Fruit fly (Drosophila melanogaster) whole organism, embryonic: ENCODE results near the gene CG31100.
A peak's percentile ranks its signal among the peaks of the same experiment; 100 is the strongest.

ENCODE experiments used
- Adf1 ChIP-seq: fragments of 200-800 bp; sonication (Bioruptor generic); IDR thresholded peaks from 2 replicates; pipeline ENCODE4 v1.3.6; 2022; ENCODE audit warnings: missing biosample characterization, missing genetic modification characterization
- Atf-2 ChIP-seq: fragments of 200-800 bp; sonication (Bioruptor generic); optimal IDR thresholded peaks from 2 replicates; lab custom pipeline; 2016; ENCODE audit warnings: missing biosample characterization, missing genetic modification characterization
- Atf3 ChIP-seq: fragments of 200-800 bp; sonication (Bioruptor generic); optimal IDR thresholded peaks from 3 replicates; lab custom pipeline; 2016; ENCODE audit warnings: missing biosample characterization, missing genetic modification characterization
- CG1024 ChIP-seq: fragments of 200-800 bp; sonication (Bioruptor generic); IDR thresholded peaks from 2 replicates; pipeline ENCODE4 v1.3.6; 2022; ENCODE audit warnings: missing biosample characterization, missing genetic modification characterization
- CG12219 ChIP-seq: fragments of 200-800 bp; sonication (Bioruptor generic); optimal IDR thresholded peaks from 3 replicates; lab custom pipeline; 2018; ENCODE audit warnings: missing biosample characterization, mild to moderate bottlenecking, missing genetic modification characterization
- CG14965 ChIP-seq: fragments of 200-800 bp; sonication (Bioruptor generic); optimal IDR thresholded peaks from 2 replicates; lab custom pipeline; 2016; ENCODE audit warnings: missing biosample characterization, missing genetic modification characterization, borderline replicate concordance
- CG15601 ChIP-seq: fragments of 200-800 bp; sonication (Bioruptor generic); optimal IDR thresholded peaks from 3 replicates; lab custom pipeline; 2019; ENCODE audit warnings: missing biosample characterization, mild to moderate bottlenecking, missing genetic modification characterization, moderate library complexity
- CG17361 ChIP-seq: fragments of 200-800 bp; sonication (Bioruptor generic); IDR thresholded peaks from 3 replicates; pipeline ENCODE4 v1.3.6; 2022; ENCODE audit warnings: missing biosample characterization, missing genetic modification characterization
- CG17385 ChIP-seq: fragments of 200-800 bp; sonication (Bioruptor generic); optimal IDR thresholded peaks from 3 replicates; lab custom pipeline; 2018; ENCODE audit warnings: missing biosample characterization, mild to moderate bottlenecking, missing genetic modification characterization
- CG2889 ChIP-seq: fragments of 200-800 bp; sonication (Bioruptor generic); IDR thresholded peaks from 3 replicates; pipeline ENCODE4 v1.3.6; 2022; ENCODE audit warnings: missing biosample characterization, missing genetic modification characterization
- CG31388 ChIP-seq: fragments of 200-800 bp; sonication (Bioruptor generic); optimal IDR thresholded peaks from 2 replicates; lab custom pipeline; 2016; ENCODE audit warnings: missing biosample characterization, missing genetic modification characterization
- CG32767 ChIP-seq: fragments of 200-800 bp; sonication (Bioruptor generic); IDR thresholded peaks from 2 replicates; pipeline ENCODE4 v1.3.6; 2022; ENCODE audit warnings: missing biosample characterization, missing genetic modification characterization
- CG34376 ChIP-seq: fragments of 200-800 bp; sonication (Bioruptor generic); optimal IDR thresholded peaks from 2 replicates; lab custom pipeline; 2018; ENCODE audit warnings: missing biosample characterization, mild to moderate bottlenecking, missing genetic modification characterization
- CG4404 ChIP-seq: fragments of 200-800 bp; sonication (Bioruptor generic); IDR thresholded peaks from 2 replicates; pipeline ENCODE4 v1.3.6; 2022; ENCODE audit warnings: missing biosample characterization, missing genetic modification characterization
- CG7839 ChIP-seq: fragments of 200-800 bp; sonication (Bioruptor generic); optimal IDR thresholded peaks from 3 replicates; lab custom pipeline; 2018; ENCODE audit warnings: missing biosample characterization, mild to moderate bottlenecking, missing genetic modification characterization, moderate library complexity
- CG7963 ChIP-seq: fragments of 200-800 bp; sonication (Bioruptor generic); IDR thresholded peaks from 3 replicates; pipeline ENCODE4 v1.3.6; 2022; ENCODE audit warnings: missing biosample characterization, missing genetic modification characterization; ENCODE audit not compliant: partially characterized antibody
- CG8089 ChIP-seq: fragments of 200-800 bp; sonication (Bioruptor generic); optimal IDR thresholded peaks from 3 replicates; lab custom pipeline; 2016; ENCODE audit warnings: missing biosample characterization, missing genetic modification characterization
- CG8290 ChIP-seq, 3 experiments: fragments of 200-800 bp; sonication (Bioruptor generic); optimal IDR thresholded peaks; 2 replicates each; lab custom pipeline; 2016 to 2019; ENCODE audit warnings: missing biosample characterization in 3 of 3, missing genetic modification characterization in 3 of 3, mild to moderate bottlenecking in 2 of 3, moderate library complexity in 1 of 3
- CG8944 ChIP-seq: fragments of 200-800 bp; sonication (Bioruptor generic); optimal IDR thresholded peaks from 3 replicates; lab custom pipeline; 2016; ENCODE audit warnings: missing biosample characterization, missing genetic modification characterization
- CG9876 ChIP-seq: fragments of 200-800 bp; sonication (Bioruptor generic); optimal IDR thresholded peaks from 2 replicates; lab custom pipeline; 2016; ENCODE audit warnings: missing biosample characterization, missing genetic modification characterization
- CG9932 ChIP-seq: fragments of 200-800 bp; sonication (Bioruptor generic); IDR thresholded peaks from 2 replicates; pipeline ENCODE4 v1.3.6; 2022; ENCODE audit warnings: missing biosample characterization, missing genetic modification characterization
- Dfd ChIP-seq, 2 experiments: fragments of >200 bp; optimal IDR thresholded peaks; 2 replicates each; lab custom pipeline; 2017; ENCODE audit warnings: missing biosample characterization in 2 of 2, missing genetic modification characterization in 2 of 2
- Dref ChIP-seq: fragments of 200-800 bp; sonication (Bioruptor generic); IDR thresholded peaks from 2 replicates; pipeline ENCODE4 v1.3.6; 2022; ENCODE audit warnings: missing biosample characterization, missing genetic modification characterization
- Ets65A ChIP-seq: fragments of 200-800 bp; sonication (Bioruptor generic); peaks from one replicate; lab custom pipeline; 2016; ENCODE audit warnings: missing biosample characterization, missing genetic modification characterization
- Gug ChIP-seq: fragments of 200-800 bp; sonication (Bioruptor generic); IDR thresholded peaks from 4 replicates; pipeline ENCODE4 v1.3.6; 2022; ENCODE audit warnings: missing biosample characterization, missing genetic modification characterization
- HLH3B ChIP-seq: fragments of 200-800 bp; sonication (Bioruptor generic); IDR thresholded peaks from 2 replicates; pipeline ENCODE4 v1.3.6; 2022; ENCODE audit warnings: missing biosample characterization, missing genetic modification characterization
- NFAT ChIP-seq: fragments of 200-800 bp; sonication (Bioruptor generic); IDR thresholded peaks from 2 replicates; pipeline ENCODE4 v1.3.6; 2022; ENCODE audit warnings: missing biosample characterization, missing genetic modification characterization
- Opbp ChIP-seq: fragments of 200-800 bp; sonication (Bioruptor generic); IDR thresholded peaks from 3 replicates; pipeline ENCODE4 v1.3.6; 2022; ENCODE audit warnings: missing biosample characterization, missing genetic modification characterization; ENCODE audit not compliant: partially characterized antibody
- Rfx ChIP-seq: fragments of 200-800 bp; sonication (Bioruptor generic); IDR thresholded peaks from 2 replicates; pipeline ENCODE4 v1.3.6; 2022; ENCODE audit warnings: missing biosample characterization, missing genetic modification characterization
- Rx ChIP-seq: fragments of 200-800 bp; sonication (Bioruptor generic); IDR thresholded peaks from 2 replicates; pipeline ENCODE4 v1.3.6; 2022; ENCODE audit warnings: missing biosample characterization, missing genetic modification characterization
- Sin3A ChIP-seq: fragments of >200 bp; optimal IDR thresholded peaks from 2 replicates; lab custom pipeline; 2018
- Xbp1 ChIP-seq: fragments of 200-800 bp; sonication (Bioruptor generic); optimal IDR thresholded peaks from 3 replicates; lab custom pipeline; 2016; ENCODE audit warnings: missing biosample characterization, mild to moderate bottlenecking, missing genetic modification characterization
- ac ChIP-seq: fragments of 200-800 bp; sonication (Bioruptor generic); optimal IDR thresholded peaks from 3 replicates; lab custom pipeline; 2017; ENCODE audit warnings: missing biosample characterization, mild to moderate bottlenecking, missing genetic modification characterization
- ase ChIP-seq: fragments of 200-800 bp; sonication (Bioruptor generic); IDR thresholded peaks from 3 replicates; pipeline ENCODE4 v1.3.6; 2022; ENCODE audit warnings: missing biosample characterization, missing genetic modification characterization
- ash1 ChIP-seq: fragments of 200-800 bp; sonication (Bioruptor generic); optimal IDR thresholded peaks from 2 replicates; lab custom pipeline; 2018; ENCODE audit warnings: missing biosample characterization, mild to moderate bottlenecking, missing genetic modification characterization
- chm ChIP-seq: fragments of 200-800 bp; sonication (Bioruptor generic); IDR thresholded peaks from 2 replicates; pipeline ENCODE4 v1.3.6; 2022; ENCODE audit warnings: missing biosample characterization, missing genetic modification characterization
- da ChIP-seq: fragments of 200-800 bp; sonication (Bioruptor generic); optimal IDR thresholded peaks from 2 replicates; lab custom pipeline; 2016; ENCODE audit warnings: missing biosample characterization, missing genetic modification characterization
- disco-r ChIP-seq: fragments of 200-800 bp; sonication (Bioruptor generic); optimal IDR thresholded peaks from 2 replicates; lab custom pipeline; 2016; ENCODE audit warnings: missing biosample characterization, missing genetic modification characterization
- dmrt11E ChIP-seq: fragments of 200-800 bp; sonication (Bioruptor generic); optimal IDR thresholded peaks from 3 replicates; lab custom pipeline; 2018; ENCODE audit warnings: missing biosample characterization, mild to moderate bottlenecking, missing genetic modification characterization, moderate library complexity
- en ChIP-seq: fragments of 200-800 bp; sonication (Bioruptor generic); optimal IDR thresholded peaks from 2 replicates; lab custom pipeline; 2016; ENCODE audit warnings: missing biosample characterization, missing genetic modification characterization
- ftz-f1 ChIP-seq: fragments of 200-800 bp; sonication (Bioruptor generic); optimal IDR thresholded peaks from 2 replicates; lab custom pipeline; 2016; ENCODE audit warnings: missing biosample characterization, missing genetic modification characterization
- gt ChIP-seq: fragments of 200-800 bp; sonication (Bioruptor generic); IDR thresholded peaks from 2 replicates; pipeline ENCODE4 v1.3.6; 2022; ENCODE audit warnings: missing biosample characterization, missing genetic modification characterization
- hth ChIP-seq: fragments of >200 bp; optimal IDR thresholded peaks from 2 replicates; lab custom pipeline; 2017; ENCODE audit warnings: inconsistent platforms
- kah ChIP-seq: fragments of 200-800 bp; sonication (Bioruptor generic); optimal IDR thresholded peaks from 2 replicates; lab custom pipeline; 2018; ENCODE audit warnings: missing biosample characterization, mild to moderate bottlenecking, missing genetic modification characterization
- mld ChIP-seq: fragments of 200-800 bp; sonication (Bioruptor generic); IDR thresholded peaks from 3 replicates; pipeline ENCODE4 v1.3.6; 2022; ENCODE audit warnings: missing biosample characterization, missing genetic modification characterization; ENCODE audit not compliant: partially characterized antibody
- nerfin-2 ChIP-seq: fragments of 200-800 bp; sonication (Bioruptor generic); IDR thresholded peaks from 2 replicates; pipeline ENCODE4 v1.3.6; 2022; ENCODE audit warnings: missing biosample characterization, missing genetic modification characterization; ENCODE audit not compliant: partially characterized antibody
- otp ChIP-seq: fragments of 200-800 bp; sonication (Bioruptor generic); IDR thresholded peaks from 3 replicates; pipeline ENCODE4, ENCODE4 v1.3.6; 2022; ENCODE audit warnings: missing biosample characterization, missing genetic modification characterization
- sc ChIP-seq, 3 experiments: fragments of >200 bp in 2 of 3; fragments of 200-800 bp in 1 of 3; sonication (Bioruptor generic) in 1 of 3; optimal IDR thresholded peaks; 2 replicates in 2 of 3; 3 replicates in 1 of 3; lab custom pipeline; 2017; ENCODE audit warnings: mild to moderate bottlenecking in 1 of 3, missing biosample characterization in 1 of 3, missing genetic modification characterization in 1 of 3, missing genetic modification reagents in 1 of 3
- shn ChIP-seq: fragments of 200-800 bp; sonication (Bioruptor generic); optimal IDR thresholded peaks from 3 replicates; lab custom pipeline; 2016; ENCODE audit warnings: missing biosample characterization, missing genetic modification characterization
- sr ChIP-seq: fragments of 200-800 bp; sonication (Bioruptor generic); IDR thresholded peaks from 3 replicates; pipeline ENCODE4 v1.3.6; 2022; ENCODE audit warnings: missing biosample characterization, missing genetic modification characterization
- twi ChIP-seq: fragments of 200-800 bp; optimal IDR thresholded peaks from 2 replicates; lab custom pipeline; 2019; ENCODE audit warnings: missing biosample characterization, mild to moderate bottlenecking, missing genetic modification characterization, moderate library complexity
- unpg ChIP-seq: fragments of 200-800 bp; sonication (Bioruptor generic); optimal IDR thresholded peaks from 3 replicates; lab custom pipeline; 2018; ENCODE audit warnings: missing biosample characterization, mild to moderate bottlenecking, missing genetic modification characterization, moderate library complexity
- yki ChIP-seq: fragments of >200 bp; optimal IDR thresholded peaks from 3 replicates; lab custom pipeline; 2018

The CG31100 gene

dm6 chr3R:8960329-8960728 is 43.1 kb downstream of the CG31100 start (continued):
- TF ChIP-seq CG7963 (GFP tag; lab: Robert Waterston, UW) (no peak), CG17385 (GFP tag; lab: Kevin White, UChicago) (peak; percentile 54), CG9932 (GFP tag; lab: Robert Waterston, UW) (no peak), dmrt11E (peak; percentile 57), ftz-f1 (GFP tag; lab: Kevin White, UChicago) (no peak), ac (GFP tag; lab: Kevin White, UChicago) (no peak), NFAT (GFP tag; lab: Robert Waterston, UW) (no peak), CG14965 (GFP tag; lab: Kevin White, UChicago) (no peak), ash1 (GFP tag; lab: Kevin White, UChicago) (no peak), Adf1 (GFP tag; lab: Robert Waterston, UW) (no peak), CG8290 (GFP tag; optimal IDR thresholded peaks at IDR 0.05; lab: Kevin White, UChicago) (no peak), CG8290 (tag; optimal IDR thresholded peaks at IDR 0.05; lab: Kevin White, UChicago) (no peak), en (no peak), ase (0 out of 3 replicates have a peak, but pooled peaks have one; percentile 39), Gug (GFP tag; lab: Robert Waterston, UW) (no peak), Atf3 (GFP tag; lab: Kevin White, UChicago) (no peak), HLH3B (GFP tag; lab: Robert Waterston, UW) (peak; percentile 67), Dref (no peak), CG32767 (GFP tag; lab: Robert Waterston, UW) (no peak), Sin3A (no peak), otp (GFP tag; lab: Robert Waterston, UW) (no peak), yki (lab: Kevin White, UChicago) (no peak), kah (GFP tag; lab: Kevin White, UChicago) (peak; percentile 42), CG17361 (GFP tag; lab: Robert Waterston, UW) (peak; percentile 77), sr (no peak), CG8944 (no peak), CG2889 (0 out of 3 replicates have a peak, but pooled peaks have one; percentile 21), Xbp1 (GFP tag; lab: Kevin White, UChicago) (peak; percentile 62), nerfin-2 (GFP tag; lab: Robert Waterston, UW) (no peak), mld (GFP tag; lab: Robert Waterston, UW) (no peak), CG15601 (tag; lab: Kevin White, UChicago) (peak; percentile 36), twi (tag; lab: Kevin White, UChicago) (peak; percentile 5), hth (no peak), Ets65A (GFP tag; lab: Kevin White, UChicago) (no peak), chm (GFP tag; lab: Robert Waterston, UW) (no peak), sc (optimal IDR thresholded peaks at IDR 0.05; lab: Kevin White, UChicago) (no peak), sc (GFP tag; optimal IDR thresholded peaks at IDR 0.05; lab: Kevin White, UChicago) (peak; percentile 29), da (GFP tag; lab: Kevin White, UChicago) (no peak), CG1024 (GFP tag; lab: Robert Waterston, UW) (no peak), CG4404 (peak; percentile 26; the same call in 1 of the 2 replicates), CG31388 (no peak), Dfd (GFP tag; optimal IDR thresholded peaks at IDR 0.05; lab: Kevin White, UChicago) (no peak), Opbp (no peak), CG9876 (GFP tag; lab: Kevin White, UChicago) (no peak), shn (no peak), Rfx (GFP tag; lab: Robert Waterston, UW) (no peak), CG34376 (GFP tag; lab: Kevin White, UChicago) (no peak), CG12219 (GFP tag; lab: Kevin White, UChicago) (peak; percentile 32), CG7839 (tag; lab: Kevin White, UChicago) (peak; percentile 74), disco-r (no peak), gt (GFP tag; lab: Robert Waterston, UW) (no peak), Atf-2 (no peak), unpg (GFP tag; lab: Kevin White, UChicago) (peak; percentile 72), Rx (GFP tag; lab: Robert Waterston, UW) (no peak), CG8089 (GFP tag; lab: Kevin White, UChicago) (no peak)
